Worm (Caenorhabditis elegans) whole organism, late embryonic: ENCODE results near the gene bud-13.
A peak's percentile ranks its signal among the peaks of the same experiment; 100 is the strongest.

Experiments
- C38D4.7 ChIP-seq: fragments of 200-800 bp; sonication (Bioruptor generic); optimal IDR thresholded peaks from 2 replicates; lab custom pipeline; 2018; ENCODE audit warnings: mild to moderate bottlenecking, missing genetic modification characterization, moderate library complexity, missing compliant biosample characterization
- K02D7.2 ChIP-seq: sonication (generic microtip); optimal IDR thresholded peaks from 2 replicates; lab custom pipeline; 2017; ENCODE audit warnings: mild to moderate bottlenecking, missing genetic modification characterization, missing compliant biosample characterization
- K09A11.1 ChIP-seq: sonication (generic microtip); optimal IDR thresholded peaks from 2 replicates; lab custom pipeline; 2017; ENCODE audit warnings: antibody characterized with exemption, mild to moderate bottlenecking, missing genetic modification characterization, missing compliant biosample characterization; ENCODE audit not compliant: insufficient read depth
- T23F11.4 ChIP-seq: fragments of 200-800 bp; sonication (Bioruptor generic); optimal IDR thresholded peaks from 2 replicates; lab custom pipeline; 2018; ENCODE audit warnings: mild to moderate bottlenecking, missing genetic modification characterization, missing compliant biosample characterization
- ahr-1 ChIP-seq: sonication (generic microtip); optimal IDR thresholded peaks from 2 replicates; lab custom pipeline; 2016; ENCODE audit warnings: missing genetic modification characterization, missing compliant biosample characterization
- ama-1 ChIP-seq: fragments of 150-350 bp; optimal IDR thresholded peaks from 2 replicates; lab custom pipeline; 2014
- ceh-2 ChIP-seq: sonication (generic microtip); optimal IDR thresholded peaks from 2 replicates; lab custom pipeline; 2016; ENCODE audit warnings: missing genotype, missing genetic modification characterization, missing compliant biosample characterization
- ceh-24 ChIP-seq: sonication (generic microtip); optimal IDR thresholded peaks from 2 replicates; lab custom pipeline; 2016; ENCODE audit warnings: mild to moderate bottlenecking, missing genetic modification characterization, missing compliant biosample characterization
- ceh-31 ChIP-seq: sonication (generic microtip); optimal IDR thresholded peaks from 2 replicates; lab custom pipeline; 2016; ENCODE audit warnings: missing genetic modification characterization, missing compliant biosample characterization
- ceh-45 ChIP-seq: fragments of 200-800 bp; sonication (Bioruptor generic); IDR thresholded peaks from 2 replicates; pipeline ENCODE4 v1.3.6; 2022; ENCODE audit warnings: missing genetic modification reagents, missing genetic modification characterization, missing compliant biosample characterization
- ceh-48 ChIP-seq: sonication (generic microtip); optimal IDR thresholded peaks from 2 replicates; lab custom pipeline; 2016; ENCODE audit warnings: missing genetic modification characterization, inconsistent platforms, missing compliant biosample characterization
- ceh-9 ChIP-seq: sonication (generic microtip); optimal IDR thresholded peaks from 2 replicates; lab custom pipeline; 2016; ENCODE audit warnings: mild to moderate bottlenecking, missing genetic modification characterization, inconsistent platforms, missing compliant biosample characterization
- che-1 ChIP-seq: sonication (generic microtip); optimal IDR thresholded peaks from 2 replicates; lab custom pipeline; 2016; ENCODE audit warnings: mild to moderate bottlenecking, missing genetic modification characterization, missing compliant biosample characterization
- dve-1 ChIP-seq: sonication (generic microtip); optimal IDR thresholded peaks from 2 replicates; lab custom pipeline; 2017; ENCODE audit warnings: antibody characterized with exemption, mild to moderate bottlenecking, missing genetic modification characterization, missing compliant biosample characterization
- eyg-1 ChIP-seq: sonication (generic microtip); optimal IDR thresholded peaks from 2 replicates; lab custom pipeline; 2016; ENCODE audit warnings: missing genotype, missing genetic modification characterization, missing compliant biosample characterization
- fkh-6 ChIP-seq: sonication (generic microtip); optimal IDR thresholded peaks from 2 replicates; lab custom pipeline; 2016; ENCODE audit warnings: missing genetic modification characterization, missing compliant biosample characterization
- hlh-30 ChIP-seq: sonication (generic microtip); optimal IDR thresholded peaks from 2 replicates; lab custom pipeline; 2017; ENCODE audit warnings: antibody characterized with exemption, missing genetic modification characterization, missing compliant biosample characterization; ENCODE audit not compliant: insufficient read depth
- hlh-6 ChIP-seq: sonication (generic microtip); optimal IDR thresholded peaks from 2 replicates; lab custom pipeline; 2016; ENCODE audit warnings: missing genotype, missing genetic modification characterization, missing compliant biosample characterization
- madf-2 ChIP-seq: sonication (generic microtip); optimal IDR thresholded peaks from 2 replicates; lab custom pipeline; 2017; ENCODE audit warnings: missing genetic modification characterization, missing compliant biosample characterization
- nfya-1 ChIP-seq: sonication (generic microtip); optimal IDR thresholded peaks from 2 replicates; lab custom pipeline; 2017; ENCODE audit warnings: missing genetic modification characterization, mild to moderate bottlenecking, missing compliant biosample characterization, antibody characterized with exemption, moderate library complexity
- nhr-11 ChIP-seq: fragments of 150-350 bp; optimal IDR thresholded peaks from 2 replicates; lab custom pipeline; 2014; ENCODE audit warnings: missing biosample characterization, missing genetic modification characterization
- pag-3 ChIP-seq: sonication (generic microtip); optimal IDR thresholded peaks from 2 replicates; lab custom pipeline; 2016; ENCODE audit warnings: missing compliant biosample characterization, missing genetic modification characterization, borderline replicate concordance
- pha-2 ChIP-seq: sonication (generic microtip); optimal IDR thresholded peaks from 2 replicates; lab custom pipeline; 2017; ENCODE audit warnings: mild to moderate bottlenecking, missing genetic modification characterization, missing compliant biosample characterization
- pha-4 ChIP-seq: fragments of 150-350 bp; optimal IDR thresholded peaks from 2 replicates; lab custom pipeline; 2018; ENCODE audit warnings: missing biosample characterization, missing genetic modification reagents, missing genetic modification characterization
- pqm-1 ChIP-seq: sonication (generic microtip); optimal IDR thresholded peaks from 2 replicates; lab custom pipeline; 2016; ENCODE audit warnings: missing genetic modification characterization, missing compliant biosample characterization
- ref-2 ChIP-seq: sonication (generic microtip); optimal IDR thresholded peaks from 2 replicates; lab custom pipeline; 2016; ENCODE audit warnings: missing genetic modification characterization, missing compliant biosample characterization
- rnt-1 ChIP-seq: sonication (generic microtip); optimal IDR thresholded peaks from 2 replicates; lab custom pipeline; 2016; ENCODE audit warnings: missing genetic modification characterization, missing compliant biosample characterization
- sdc-2 ChIP-seq: sonication (generic microtip); optimal IDR thresholded peaks from 2 replicates; lab custom pipeline; 2016; ENCODE audit warnings: missing genotype, missing genetic modification characterization, missing compliant biosample characterization
- sox-4 ChIP-seq: sonication (generic microtip); optimal IDR thresholded peaks from 2 replicates; lab custom pipeline; 2017; ENCODE audit warnings: mild to moderate bottlenecking, missing genetic modification characterization, inconsistent platforms, missing compliant biosample characterization
- syd-9 ChIP-seq: sonication (generic microtip); optimal IDR thresholded peaks from 2 replicates; lab custom pipeline; 2016; ENCODE audit warnings: mild to moderate bottlenecking, missing genetic modification characterization, moderate library complexity, missing compliant biosample characterization
- tbx-2 ChIP-seq: sonication (generic microtip); optimal IDR thresholded peaks from 2 replicates; lab custom pipeline; 2016; ENCODE audit warnings: missing genetic modification characterization, missing compliant biosample characterization
- ttx-3 ChIP-seq: sonication (generic microtip); optimal IDR thresholded peaks from 2 replicates; lab custom pipeline; 2016; ENCODE audit warnings: missing genetic modification reagents, missing genetic modification characterization, missing compliant biosample characterization
- unc-3 ChIP-seq, 2 experiments: fragments of 200-800 bp in 1 of 2; sonication (Bioruptor generic) in 1 of 2; sonication (generic microtip) in 1 of 2; conservative IDR thresholded peaks in 1 of 2; optimal IDR thresholded peaks in 1 of 2; 2 replicates each; pipeline versions ENCODE4 v1.3.6 to Lab custom; 2016 to 2022; ENCODE audit warnings: missing compliant biosample characterization in 2 of 2, missing genetic modification characterization in 2 of 2, missing genetic modification reagents in 1 of 2
- unc-42 ChIP-seq: sonication (generic microtip); optimal IDR thresholded peaks from 2 replicates; lab custom pipeline; 2016; ENCODE audit warnings: missing genotype, missing genetic modification characterization, missing compliant biosample characterization

The bud-13 gene

ce11 chrIII:8962475-8962874 is 5.1 kb downstream of the bud-13 start:
- no peak for TF ChIP-seq tbx-2
- TF ChIP-seq, all 69 proteins: peak for 0

- TF ChIP-seq dve-1 (tag; lab: Kevin White, UChicago) = no peak
- no peak for TF ChIP-seq ttx-3
- no peak for TF ChIP-seq unc-3 (GFP tag; conservative IDR thresholded peaks at IDR 0.05; lab: Robert Waterston, UW)
- TF ChIP-seq unc-3 (tag; optimal IDR thresholded peaks at IDR 0.05; lab: Kevin White, UChicago) = no peak
- no peak for TF ChIP-seq pqm-1 (tag; lab: Kevin White, UChicago)
- TF ChIP-seq ceh-2 (tag; lab: Kevin White, UChicago) = no peak
- no peak for TF ChIP-seq K02D7.2
- TF ChIP-seq ceh-31 (tag; lab: Kevin White, UChicago) = no peak
- no peak for TF ChIP-seq pag-3 (tag; lab: Kevin White, UChicago)
- no peak for TF ChIP-seq rnt-1 (tag; lab: Kevin White, UChicago)
- no peak for TF ChIP-seq ceh-9 (tag; lab: Kevin White, UChicago)
- no peak for TF ChIP-seq ceh-45 (GFP tag; lab: Robert Waterston, UW)
- no peak for TF ChIP-seq ahr-1
- TF ChIP-seq eyg-1 (tag; lab: Kevin White, UChicago) = no peak
- no peak for TF ChIP-seq sdc-2 (tag; lab: Kevin White, UChicago)
- no peak for TF ChIP-seq ceh-24 (tag; lab: Kevin White, UChicago)
- TF ChIP-seq pha-4 = no peak
Measured at ce11 chrIII:8961993-8962392, 5.5 kb downstream of the bud-13 start, which contains the start of gene grl-25. TSS of gene grl-25 (plus strand) at chrIII:8962293.

ce11 chrIII:8960664-8961063 is 6.9 kb downstream of the bud-13 start, which contains the start of gene ZK643.6:
TSS of gene ZK643.6 (minus strand) at chrIII:8960764.
- TF ChIP-seq ref-2 (tag; lab: Kevin White, UChicago) (no peak), che-1 (tag; lab: Kevin White, UChicago) (no peak), fkh-6 (no peak), ceh-48 (tag; lab: Kevin White, UChicago) (no peak), nhr-11 (no peak), T23F11.4 (GFP tag; lab: Kevin White, UChicago) (no peak), hlh-6 (tag; lab: Kevin White, UChicago) (no peak), ama-1 (lab: Kevin White, UChicago) (no peak), ceh-24 (tag; lab: Kevin White, UChicago) (no peak), K02D7.2 (no peak), hlh-30 (tag; lab: Kevin White, UChicago) (no peak), K09A11.1 (tag; lab: Kevin White, UChicago) (no peak), sox-4 (tag; lab: Kevin White, UChicago) (no peak)

ce11 chrIII:8956146-8956646 is 11.3 kb downstream of the bud-13 start, which contains the start of the genes ZK643.5 and ZK643.2:
TSS of gene ZK643.5 (minus strand) at chrIII:8956196.
TSS of gene ZK643.2 (plus strand) at chrIII:8956540.
- no peak for TF ChIP-seq pha-2 (tag; lab: Kevin White, UChicago)
- TF ChIP-seq rnt-1 (tag; lab: Kevin White, UChicago) = no peak
- no peak for TF ChIP-seq madf-2 (tag; lab: Kevin White, UChicago)
- TF ChIP-seq pha-4 = no peak
- no peak for TF ChIP-seq C38D4.7 (GFP tag; lab: Kevin White, UChicago)
- peak; percentile 99 for TF ChIP-seq ceh-48 (tag; lab: Kevin White, UChicago)
- TF ChIP-seq ceh-31 (tag; lab: Kevin White, UChicago) = peak; percentile 43
- peak; percentile 76 for TF ChIP-seq unc-42 (tag; lab: Kevin White, UChicago)
- peak; percentile 49 for TF ChIP-seq nfya-1 (tag; lab: Kevin White, UChicago)
- no peak for TF ChIP-seq syd-9 (tag; lab: Kevin White, UChicago)
- no peak for TF ChIP-seq K02D7.2
- TF ChIP-seq pag-3 (tag; lab: Kevin White, UChicago) = no peak
- TF ChIP-seq ttx-3 = no peak
- no peak for TF ChIP-seq tbx-2
